Worm (Caenorhabditis elegans) whole organism, late embryonic: ENCODE results near the gene cyp-33D1.

Source experiments
- C08G9.2 ChIP-seq: sonication (generic microtip); optimal IDR thresholded peaks from 2 replicates; lab custom pipeline; 2016; ENCODE audit warnings: mild to moderate bottlenecking, missing genetic modification characterization, moderate library complexity, missing compliant biosample characterization
- C38D4.7 ChIP-seq: fragments of 200-800 bp; sonication (Bioruptor generic); optimal IDR thresholded peaks from 2 replicates; lab custom pipeline; 2018; ENCODE audit warnings: mild to moderate bottlenecking, missing genetic modification characterization, moderate library complexity, missing compliant biosample characterization
- K02D7.2 ChIP-seq: sonication (generic microtip); optimal IDR thresholded peaks from 2 replicates; lab custom pipeline; 2017; ENCODE audit warnings: mild to moderate bottlenecking, missing genetic modification characterization, missing compliant biosample characterization
- T23F11.4 ChIP-seq: fragments of 200-800 bp; sonication (Bioruptor generic); optimal IDR thresholded peaks from 2 replicates; lab custom pipeline; 2018; ENCODE audit warnings: mild to moderate bottlenecking, missing genetic modification characterization, missing compliant biosample characterization
- ama-1 ChIP-seq: fragments of 150-350 bp; optimal IDR thresholded peaks from 2 replicates; lab custom pipeline; 2014
- ceh-14 ChIP-seq: sonication (generic microtip); optimal IDR thresholded peaks from 2 replicates; lab custom pipeline; 2016; ENCODE audit warnings: missing genotype, missing genetic modification characterization, missing compliant biosample characterization
- ceh-19 ChIP-seq: fragments of 200-800 bp; sonication (Bioruptor generic); optimal IDR thresholded peaks from 2 replicates; lab custom pipeline; 2018; ENCODE audit warnings: mild to moderate bottlenecking, missing genetic modification characterization, missing compliant biosample characterization
- ceh-2 ChIP-seq: sonication (generic microtip); optimal IDR thresholded peaks from 2 replicates; lab custom pipeline; 2016; ENCODE audit warnings: missing genotype, missing genetic modification characterization, missing compliant biosample characterization
- ceh-24 ChIP-seq: sonication (generic microtip); optimal IDR thresholded peaks from 2 replicates; lab custom pipeline; 2016; ENCODE audit warnings: mild to moderate bottlenecking, missing genetic modification characterization, missing compliant biosample characterization
- ceh-30 ChIP-seq: fragments of 150-350 bp; optimal IDR thresholded peaks from 2 replicates; lab custom pipeline; 2014; ENCODE audit warnings: missing biosample characterization, missing genetic modification characterization
- ceh-34 ChIP-seq: sonication (generic microtip); optimal IDR thresholded peaks from 2 replicates; lab custom pipeline; 2016; ENCODE audit warnings: mild to moderate bottlenecking, missing genetic modification characterization, missing compliant biosample characterization
- che-1 ChIP-seq: sonication (generic microtip); optimal IDR thresholded peaks from 2 replicates; lab custom pipeline; 2016; ENCODE audit warnings: mild to moderate bottlenecking, missing genetic modification characterization, missing compliant biosample characterization
- dmd-4 ChIP-seq: sonication (generic microtip); optimal IDR thresholded peaks from 2 replicates; lab custom pipeline; 2016; ENCODE audit warnings: borderline replicate concordance, missing genetic modification characterization, missing compliant biosample characterization
- dve-1 ChIP-seq: sonication (generic microtip); optimal IDR thresholded peaks from 2 replicates; lab custom pipeline; 2017; ENCODE audit warnings: antibody characterized with exemption, mild to moderate bottlenecking, missing genetic modification characterization, missing compliant biosample characterization
- elt-4 ChIP-seq: sonication (generic microtip); optimal IDR thresholded peaks from 2 replicates; lab custom pipeline; 2016; ENCODE audit warnings: missing genetic modification characterization, missing compliant biosample characterization
- fax-1 ChIP-seq: sonication (generic microtip); optimal IDR thresholded peaks from 2 replicates; lab custom pipeline; 2016; ENCODE audit warnings: missing genotype, missing genetic modification characterization, missing compliant biosample characterization
- fkh-6 ChIP-seq: sonication (generic microtip); optimal IDR thresholded peaks from 2 replicates; lab custom pipeline; 2016; ENCODE audit warnings: missing genetic modification characterization, missing compliant biosample characterization
- hlh-6 ChIP-seq: sonication (generic microtip); optimal IDR thresholded peaks from 2 replicates; lab custom pipeline; 2016; ENCODE audit warnings: missing genotype, missing genetic modification characterization, missing compliant biosample characterization
- lin-11 ChIP-seq: fragments of 200-800 bp; sonication (Bioruptor generic); optimal IDR thresholded peaks from 2 replicates; lab custom pipeline; 2018; ENCODE audit warnings: mild to moderate bottlenecking, missing genetic modification characterization, missing compliant biosample characterization
- nfya-1 ChIP-seq: sonication (generic microtip); optimal IDR thresholded peaks from 2 replicates; lab custom pipeline; 2017; ENCODE audit warnings: missing genetic modification characterization, mild to moderate bottlenecking, missing compliant biosample characterization, antibody characterized with exemption, moderate library complexity
- nhr-11 ChIP-seq: fragments of 150-350 bp; optimal IDR thresholded peaks from 2 replicates; lab custom pipeline; 2014; ENCODE audit warnings: missing biosample characterization, missing genetic modification characterization
- odd-2 ChIP-seq: sonication (generic microtip); optimal IDR thresholded peaks from 2 replicates; lab custom pipeline; 2017; ENCODE audit warnings: antibody characterized with exemption, mild to moderate bottlenecking, missing genetic modification characterization, missing compliant biosample characterization
- pqm-1 ChIP-seq: sonication (generic microtip); optimal IDR thresholded peaks from 2 replicates; lab custom pipeline; 2016; ENCODE audit warnings: missing genetic modification characterization, missing compliant biosample characterization
- pros-1 ChIP-seq: fragments of 150-350 bp; optimal IDR thresholded peaks from 2 replicates; lab custom pipeline; 2014; ENCODE audit warnings: missing biosample characterization, missing genetic modification reagents, missing genetic modification characterization
- rnt-1 ChIP-seq: sonication (generic microtip); optimal IDR thresholded peaks from 2 replicates; lab custom pipeline; 2016; ENCODE audit warnings: missing genetic modification characterization, missing compliant biosample characterization
- sox-4 ChIP-seq: sonication (generic microtip); optimal IDR thresholded peaks from 2 replicates; lab custom pipeline; 2017; ENCODE audit warnings: mild to moderate bottlenecking, missing genetic modification characterization, inconsistent platforms, missing compliant biosample characterization
- tbx-2 ChIP-seq: sonication (generic microtip); optimal IDR thresholded peaks from 2 replicates; lab custom pipeline; 2016; ENCODE audit warnings: missing genetic modification characterization, missing compliant biosample characterization
- ttx-3 ChIP-seq: sonication (generic microtip); optimal IDR thresholded peaks from 2 replicates; lab custom pipeline; 2016; ENCODE audit warnings: missing genetic modification reagents, missing genetic modification characterization, missing compliant biosample characterization
- unc-3 ChIP-seq, 2 experiments: fragments of 200-800 bp in 1 of 2; sonication (Bioruptor generic) in 1 of 2; sonication (generic microtip) in 1 of 2; conservative IDR thresholded peaks in 1 of 2; optimal IDR thresholded peaks in 1 of 2; 2 replicates each; pipeline versions ENCODE4 v1.3.6 to Lab custom; 2016 to 2022; ENCODE audit warnings: missing compliant biosample characterization in 2 of 2, missing genetic modification characterization in 2 of 2, missing genetic modification reagents in 1 of 2
- unc-55 ChIP-seq: sonication (generic microtip); optimal IDR thresholded peaks from 2 replicates; lab custom pipeline; 2017; ENCODE audit warnings: missing biosample characterization, missing genetic modification reagents, missing genetic modification characterization
- unc-86 ChIP-seq: sonication (generic microtip); optimal IDR thresholded peaks from 2 replicates; lab custom pipeline; 2016; ENCODE audit warnings: missing genetic modification characterization, missing compliant biosample characterization

Gene cyp-33D1

DNA sequence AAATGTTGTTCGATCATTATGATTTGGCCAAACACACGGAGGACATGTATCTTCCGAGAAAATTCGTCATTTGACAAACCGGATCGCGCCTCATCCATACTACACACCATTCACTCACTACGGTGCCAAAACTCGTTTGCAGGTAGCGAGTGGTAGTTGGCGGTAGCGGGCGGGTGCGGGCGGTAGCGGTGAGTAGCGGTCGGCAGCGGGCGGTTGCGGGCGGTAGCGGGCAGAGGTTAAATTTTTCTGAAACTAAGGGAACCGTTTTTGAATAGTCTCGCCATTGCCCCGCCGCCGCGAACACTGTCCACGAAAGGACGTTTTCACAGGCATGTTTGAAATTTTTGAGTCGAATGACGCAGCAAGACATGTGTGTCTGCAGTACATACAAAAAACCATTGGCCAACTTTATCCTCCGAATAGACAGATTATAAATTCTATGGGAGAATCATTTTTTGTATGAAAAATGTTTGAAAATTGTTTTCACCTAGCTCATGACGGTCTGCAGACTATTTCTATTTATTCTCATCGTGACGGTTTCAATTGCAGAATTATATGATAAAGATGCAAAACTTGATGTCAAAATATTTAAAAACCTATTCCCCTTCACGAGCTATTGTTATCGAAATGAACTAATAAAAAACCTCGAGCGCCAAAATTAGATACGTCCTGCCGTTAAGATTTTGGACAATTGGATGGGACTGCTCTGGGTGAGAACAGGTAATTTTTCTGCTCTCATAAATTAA is 34.8 kb upstream of the cyp-33D1 start, which contains the start of gene F11A5.16:
Gene F11A5.16 (plus strand): TSS at position 696 of the 746 bp plus-strand sequence.
- TF ChIP-seq pros-1 (tag; lab: Kevin White, UChicago) (no peak), dve-1 (tag; lab: Kevin White, UChicago) (no peak), K02D7.2 (tag; lab: Kevin White, UChicago) (no peak), fax-1 (tag; lab: Kevin White, UChicago) (no peak), C38D4.7 (GFP tag; lab: Kevin White, UChicago) (no peak), fkh-6 (no peak)

DNA sequence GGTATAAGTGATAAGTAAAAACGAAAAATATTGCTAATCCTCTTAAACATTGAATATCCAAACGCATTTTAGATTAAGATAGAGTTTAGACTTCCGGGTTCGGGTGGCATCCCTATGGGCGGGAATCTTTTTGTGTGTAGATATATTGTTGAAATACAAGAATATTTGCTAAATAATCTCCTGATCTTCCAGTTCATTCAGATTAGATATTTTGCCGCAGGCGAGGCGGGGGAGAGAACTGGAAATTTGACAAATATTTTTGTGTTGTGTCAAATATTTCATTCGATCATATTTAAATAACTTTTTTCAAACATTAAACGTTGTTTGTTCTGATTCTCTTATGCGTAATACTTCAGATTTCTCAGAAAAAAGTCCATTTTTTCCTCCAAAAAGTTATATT is 34.2 kb upstream of the cyp-33D1 start, which contains the start of gene oac-15:
Gene oac-15 (minus strand): TSS at position 101 of the 400 bp plus-strand sequence.
- TF ChIP-seq elt-4 (tag; lab: Kevin White, UChicago): no peak
- no peak for TF ChIP-seq unc-3 (GFP tag; conservative IDR thresholded peaks at IDR 0.05; lab: Robert Waterston, UW)
- no peak for TF ChIP-seq unc-3 (tag; optimal IDR thresholded peaks at IDR 0.05; lab: Kevin White, UChicago)
- TF ChIP-seq ceh-14 (tag; lab: Kevin White, UChicago): no peak
- TF ChIP-seq lin-11 (tag; lab: Kevin White, UChicago): no peak
- no peak for TF ChIP-seq rnt-1
- no peak for TF ChIP-seq pqm-1 (tag; lab: Kevin White, UChicago)
- no peak for TF ChIP-seq tbx-2 (tag; lab: Kevin White, UChicago)
- no peak for TF ChIP-seq fax-1 (tag; lab: Kevin White, UChicago)
- TF ChIP-seq hlh-6 (tag; lab: Kevin White, UChicago): no peak
- TF ChIP-seq sox-4 (tag; lab: Kevin White, UChicago): no peak
- no peak for TF ChIP-seq ceh-30 (tag; lab: Kevin White, UChicago)

DNA sequence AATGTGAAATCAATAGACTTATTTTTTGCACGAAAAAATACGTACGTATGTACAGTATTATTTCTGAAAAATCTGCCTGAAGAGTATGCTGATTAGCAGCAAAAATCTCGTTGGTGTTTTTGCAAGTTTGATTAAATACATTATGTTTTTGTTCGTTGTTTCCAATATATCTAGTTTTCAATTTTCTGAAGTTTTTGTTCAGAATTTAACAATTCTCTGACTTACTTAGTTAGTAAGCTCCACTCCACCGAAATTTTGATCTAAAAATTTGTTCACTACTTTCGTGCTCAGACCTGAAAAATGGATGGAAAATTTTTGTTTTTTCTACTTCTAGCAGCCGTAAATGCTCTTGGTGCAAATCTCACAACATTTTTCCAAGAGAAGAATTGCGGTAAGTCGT is 29.2 kb upstream of the cyp-33D1 start, which contains the start of gene irld-26:
Gene irld-26 (plus strand): TSS at position 301 of the 400 bp plus-strand sequence.
- TF ChIP-seq unc-86 (no peak), sox-4 (tag; lab: Kevin White, UChicago) (no peak), odd-2 (tag; lab: Kevin White, UChicago) (no peak), dmd-4 (tag; lab: Kevin White, UChicago) (no peak), unc-55 (GFP tag; lab: Kevin White, UChicago) (no peak), rnt-1 (no peak), nfya-1 (tag; lab: Kevin White, UChicago) (no peak), ceh-24 (tag; lab: Kevin White, UChicago) (no peak), hlh-6 (tag; lab: Kevin White, UChicago) (no peak)

DNA sequence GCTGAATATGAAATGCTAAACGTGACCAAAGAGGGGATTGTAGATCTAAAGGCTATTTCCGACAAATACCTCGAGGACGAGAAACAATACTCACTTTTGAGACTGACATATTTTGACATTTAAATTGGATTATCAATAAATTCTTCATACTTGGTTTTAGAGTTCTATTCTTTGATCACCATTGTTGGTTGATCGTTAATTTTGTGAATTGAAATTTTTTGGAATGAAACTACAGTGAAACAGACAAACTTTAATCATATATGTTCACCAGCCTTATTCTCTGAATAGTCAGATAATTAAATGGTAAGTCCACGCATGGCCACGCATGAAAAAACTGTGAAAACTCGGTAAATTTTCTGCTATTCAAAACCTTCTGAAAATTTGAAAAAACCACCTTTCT is 27.0 kb upstream of the cyp-33D1 start, which contains the start of gene F11A5.18:
Gene F11A5.18 (plus strand): TSS at position 301 of the 400 bp plus-strand sequence.
- TF ChIP-seq C08G9.2 (no peak), ttx-3 (tag; lab: Kevin White, UChicago) (no peak), C38D4.7 (GFP tag; lab: Kevin White, UChicago) (no peak), ceh-19 (no peak), ceh-2 (no peak)

DNA sequence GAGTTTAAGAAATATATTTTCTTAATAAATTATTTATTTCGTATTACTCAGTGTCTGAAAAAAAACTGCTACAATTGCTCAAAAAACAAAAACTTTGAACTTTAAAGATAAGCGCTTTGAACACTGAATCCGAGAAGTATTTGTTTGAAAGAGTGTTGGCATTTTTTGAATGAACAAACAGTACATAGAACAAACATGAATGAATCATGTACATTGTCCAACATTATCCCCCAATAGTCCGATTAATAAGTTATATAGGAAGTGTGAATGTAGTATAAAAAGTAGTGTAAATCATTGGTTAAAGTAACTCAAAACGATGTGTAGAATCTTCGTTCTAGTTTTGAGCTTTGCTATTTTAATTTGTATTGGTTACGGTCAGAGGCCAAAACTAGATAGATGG is 26.1 kb upstream of the cyp-33D1 start, which contains the start of gene F11A5.17:
Gene F11A5.17 (plus strand): TSS at position 301 of the 400 bp plus-strand sequence.
- no peak for TF ChIP-seq lin-11 (tag; lab: Kevin White, UChicago)
- no peak for TF ChIP-seq che-1 (tag; lab: Kevin White, UChicago)
- no peak for TF ChIP-seq T23F11.4 (GFP tag; lab: Kevin White, UChicago)
- TF ChIP-seq elt-4 (tag; lab: Kevin White, UChicago): no peak
- TF ChIP-seq ceh-34 (tag; lab: Kevin White, UChicago): no peak
- no peak for TF ChIP-seq ama-1 (lab: Kevin White, UChicago)
- no peak for TF ChIP-seq odd-2 (tag; lab: Kevin White, UChicago)
- no peak for TF ChIP-seq nhr-11 (tag; lab: Kevin White, UChicago)
- no peak for TF ChIP-seq fax-1 (tag; lab: Kevin White, UChicago)
